Worm (Caenorhabditis elegans) whole organism, early embryonic: Measurements from ENCODE around the gene srh-209.

Source experiments
- B0310.2 ChIP-seq: sonication (generic microtip); optimal IDR thresholded peaks from 2 replicates; lab custom pipeline; 2016; ENCODE audit warnings: mild to moderate bottlenecking, missing genetic modification characterization, missing compliant biosample characterization
- F13C5.2 ChIP-seq: sonication (generic microtip); optimal IDR thresholded peaks from 2 replicates; lab custom pipeline; 2017; ENCODE audit warnings: mild to moderate bottlenecking, missing genetic modification characterization, inconsistent platforms, missing compliant biosample characterization
- aly-1 ChIP-seq: sonication (generic microtip); optimal IDR thresholded peaks from 2 replicates; lab custom pipeline; 2016; ENCODE audit warnings: missing genetic modification characterization, missing compliant biosample characterization
- ama-1 ChIP-seq: fragments of 150-350 bp; optimal IDR thresholded peaks from 2 replicates; lab custom pipeline; 2014
- ceh-13 ChIP-seq: fragments of 200-800 bp; sonication (Bioruptor generic); optimal IDR thresholded peaks from 2 replicates; lab custom pipeline; 2018; ENCODE audit warnings: mild to moderate bottlenecking, missing genetic modification characterization, missing compliant biosample characterization
- ceh-36 ChIP-seq: sonication (generic microtip); optimal IDR thresholded peaks from 2 replicates; lab custom pipeline; 2016; ENCODE audit warnings: missing genetic modification characterization, inconsistent platforms, missing compliant biosample characterization
- ets-7 ChIP-seq: sonication (generic microtip); optimal IDR thresholded peaks from 2 replicates; lab custom pipeline; 2016; ENCODE audit warnings: missing genotype, missing genetic modification characterization, missing compliant biosample characterization
- flt-1 ChIP-seq: fragments of 200-800 bp; sonication (Bioruptor generic); IDR thresholded peaks from 2 replicates; pipeline ENCODE4 v1.3.6; 2022; ENCODE audit warnings: missing genetic modification characterization, missing compliant biosample characterization
- hmbx-1 ChIP-seq: sonication (generic microtip); optimal IDR thresholded peaks from 2 replicates; lab custom pipeline; 2016; ENCODE audit warnings: mild to moderate bottlenecking, missing genetic modification characterization, missing compliant biosample characterization
- hmg-4 ChIP-seq: fragments of 200-800 bp; sonication (Bioruptor generic); optimal IDR thresholded peaks from 2 replicates; lab custom pipeline; 2018; ENCODE audit warnings: mild to moderate bottlenecking, missing genetic modification characterization, missing compliant biosample characterization
- hnd-1 ChIP-seq: sonication (generic microtip); optimal IDR thresholded peaks from 2 replicates; lab custom pipeline; 2016; ENCODE audit warnings: missing genetic modification characterization, missing compliant biosample characterization
- pes-1 ChIP-seq: fragments of 200-800 bp; sonication (Bioruptor generic); IDR thresholded peaks from 2 replicates; pipeline ENCODE4 v1.3.6; 2022; ENCODE audit warnings: missing genetic modification reagents, missing genetic modification characterization, missing compliant biosample characterization
- scrt-1 ChIP-seq: fragments of 200-800 bp; sonication (Bioruptor generic); IDR thresholded peaks from 2 replicates; pipeline ENCODE4 v1.3.6; 2022; ENCODE audit warnings: missing genetic modification characterization, missing compliant biosample characterization
- sea-1 ChIP-seq: fragments of 200-800 bp; sonication (Bioruptor generic); conservative IDR thresholded peaks from 2 replicates; pipeline ENCODE4 v1.3.6; 2022; ENCODE audit warnings: missing genetic modification characterization, missing compliant biosample characterization
- tbx-11 ChIP-seq: fragments of 200-800 bp; sonication (Bioruptor generic); IDR thresholded peaks from 2 replicates; pipeline ENCODE4 v1.3.6; 2022; ENCODE audit warnings: missing genetic modification characterization, missing compliant biosample characterization
- tbx-37 ChIP-seq: fragments of 200-800 bp; sonication (Bioruptor generic); conservative IDR thresholded peaks from 2 replicates; pipeline ENCODE4 v1.3.6; 2022; ENCODE audit warnings: missing genetic modification reagents, missing genetic modification characterization, missing compliant biosample characterization
- tra-4 ChIP-seq: sonication (generic microtip); optimal IDR thresholded peaks from 2 replicates; lab custom pipeline; 2017; ENCODE audit warnings: missing genetic modification characterization, missing compliant biosample characterization

Gene srh-209

ce11 chrV:18371579-18371978 lies 33.1 kb downstream of the srh-209 start, which contains the start of gene C08E8.4:
Gene C08E8.4 (plus strand): TSS chrV:18371846.
- TF ChIP-seq hnd-1 (tag; lab: Kevin White, UChicago): no peak
- TF ChIP-seq ceh-36 (tag; lab: Kevin White, UChicago): no peak
- no peak for TF ChIP-seq ama-1 (lab: Kevin White, UChicago)
- no peak for TF ChIP-seq ets-7 (tag; lab: Kevin White, UChicago)
- TF ChIP-seq pes-1: no peak
- no peak for TF ChIP-seq flt-1 (GFP tag; lab: Robert Waterston, UW)
- no peak for TF ChIP-seq hmbx-1 (tag; lab: Kevin White, UChicago)
- no peak for TF ChIP-seq tbx-37 (GFP tag; lab: Robert Waterston, UW)

- TF ChIP-seq pes-1: no peak
- TF ChIP-seq tbx-11 (GFP tag; lab: Robert Waterston, UW): no peak
- no peak for TF ChIP-seq tbx-37 (GFP tag; lab: Robert Waterston, UW)
- no peak for TF ChIP-seq hmg-4 (GFP tag; lab: Kevin White, UChicago)
- no peak for TF ChIP-seq hnd-1 (tag; lab: Kevin White, UChicago)
- no peak for TF ChIP-seq aly-1 (tag; lab: Kevin White, UChicago)
- TF ChIP-seq scrt-1 (GFP tag; lab: Robert Waterston, UW): no peak
- TF ChIP-seq sea-1 (GFP tag; lab: Robert Waterston, UW): no peak
- no peak for TF ChIP-seq hmbx-1 (tag; lab: Kevin White, UChicago)
- no peak for TF ChIP-seq tra-4
- TF ChIP-seq ama-1 (lab: Kevin White, UChicago): no peak
- no peak for TF ChIP-seq F13C5.2 (tag; lab: Kevin White, UChicago)
- no peak for TF ChIP-seq B0310.2
- no peak for TF ChIP-seq ceh-13
- TF ChIP-seq flt-1 (GFP tag; lab: Robert Waterston, UW): no peak
- no peak for TF ChIP-seq ceh-36 (tag; lab: Kevin White, UChicago)
- no peak for TF ChIP-seq ets-7 (tag; lab: Kevin White, UChicago)
Measured at ce11 chrV:18371028-18371427, 33.6 kb downstream of the srh-209 start.

- no peak for TF ChIP-seq scrt-1 (GFP tag; lab: Robert Waterston, UW)
Measured at ce11 chrV:18368322-18368721, 36.3 kb downstream of the srh-209 start, which contains the start of gene C08E8.6. Gene C08E8.6 (minus strand): TSS chrV:18368422.

ce11 chrV:18364558-18364957 lies 40.1 kb downstream of the srh-209 start, which contains the start of gene C08E8.9:
Gene C08E8.9 (plus strand): TSS chrV:18364858.
- TF ChIP-seq ceh-36 (tag; lab: Kevin White, UChicago) (peak; percentile 57), sea-1 (GFP tag; lab: Robert Waterston, UW) (no peak)

- TF ChIP-seq F13C5.2 (tag; lab: Kevin White, UChicago): no peak
- TF ChIP-seq ama-1 (lab: Kevin White, UChicago): no peak
- no peak for TF ChIP-seq B0310.2
- TF ChIP-seq flt-1 (GFP tag; lab: Robert Waterston, UW): no peak
- no peak for TF ChIP-seq hmg-4 (GFP tag; lab: Kevin White, UChicago)
- no peak for TF ChIP-seq tbx-11 (GFP tag; lab: Robert Waterston, UW)
- no peak for TF ChIP-seq tbx-37 (GFP tag; lab: Robert Waterston, UW)
- TF ChIP-seq hnd-1 (tag; lab: Kevin White, UChicago): no peak
- no peak for TF ChIP-seq ceh-36 (tag; lab: Kevin White, UChicago)
- TF ChIP-seq tra-4: no peak
- TF ChIP-seq pes-1: no peak
- TF ChIP-seq aly-1 (tag; lab: Kevin White, UChicago): no peak
- TF ChIP-seq sea-1 (GFP tag; lab: Robert Waterston, UW): no peak
- TF ChIP-seq scrt-1 (GFP tag; lab: Robert Waterston, UW): no peak
- no peak for TF ChIP-seq hmbx-1 (tag; lab: Kevin White, UChicago)
- TF ChIP-seq ceh-13: no peak
- no peak for TF ChIP-seq ets-7 (tag; lab: Kevin White, UChicago)
Measured at ce11 chrV:18362402-18362801, 42.3 kb downstream of the srh-209 start, which contains the start of gene C08E8.1. Gene C08E8.1 (minus strand): TSS chrV:18362502.

- TF ChIP-seq flt-1 (GFP tag; lab: Robert Waterston, UW) (no peak), B0310.2 (no peak), hnd-1 (tag; lab: Kevin White, UChicago) (no peak), hmg-4 (GFP tag; lab: Kevin White, UChicago) (no peak), tbx-11 (GFP tag; lab: Robert Waterston, UW) (no peak), pes-1 (no peak), ama-1 (lab: Kevin White, UChicago) (no peak), scrt-1 (GFP tag; lab: Robert Waterston, UW) (no peak), hmbx-1 (tag; lab: Kevin White, UChicago) (no peak), F13C5.2 (tag; lab: Kevin White, UChicago) (no peak), tbx-37 (GFP tag; lab: Robert Waterston, UW) (no peak), ceh-13 (no peak), tra-4 (no peak), ceh-36 (tag; lab: Kevin White, UChicago) (no peak), ets-7 (tag; lab: Kevin White, UChicago) (no peak), aly-1 (tag; lab: Kevin White, UChicago) (no peak), sea-1 (GFP tag; lab: Robert Waterston, UW) (no peak)
Measured at ce11 chrV:18359888-18360287, 44.8 kb downstream of the srh-209 start, which contains the start of gene C08E8.5. Gene C08E8.5 (minus strand): TSS chrV:18359988.

- no peak for TF ChIP-seq ceh-36 (tag; lab: Kevin White, UChicago)
- no peak for TF ChIP-seq B0310.2
- TF ChIP-seq aly-1 (tag; lab: Kevin White, UChicago): no peak
- TF ChIP-seq flt-1 (GFP tag; lab: Robert Waterston, UW): no peak
- no peak for TF ChIP-seq pes-1
- TF ChIP-seq tra-4: no peak
- no peak for TF ChIP-seq ama-1 (lab: Kevin White, UChicago)
- no peak for TF ChIP-seq ets-7 (tag; lab: Kevin White, UChicago)
- TF ChIP-seq hnd-1 (tag; lab: Kevin White, UChicago): no peak
- TF ChIP-seq hmg-4 (GFP tag; lab: Kevin White, UChicago): no peak
- TF ChIP-seq sea-1 (GFP tag; lab: Robert Waterston, UW): no peak
- TF ChIP-seq ceh-13: no peak
- no peak for TF ChIP-seq F13C5.2 (tag; lab: Kevin White, UChicago)
- no peak for TF ChIP-seq tbx-11 (GFP tag; lab: Robert Waterston, UW)
- TF ChIP-seq tbx-37 (GFP tag; lab: Robert Waterston, UW): no peak
- TF ChIP-seq hmbx-1 (tag; lab: Kevin White, UChicago): no peak
- no peak for TF ChIP-seq scrt-1 (GFP tag; lab: Robert Waterston, UW)
Measured at ce11 chrV:18355742-18356141, 48.9 kb downstream of the srh-209 start, which contains the start of gene C08E8.2. Gene C08E8.2 (minus strand): TSS chrV:18355842.
